Fruit fly (Drosophila melanogaster) whole organism, embryonic: ENCODE measurements around the gene Tps1.

Experiments used
- Spps ChIP-seq: fragments of 200-800 bp; sonication (Bioruptor generic); optimal IDR thresholded peaks from 2 replicates; lab custom pipeline; 2018; ENCODE audit warnings: missing biosample characterization, mild to moderate bottlenecking, missing genetic modification characterization
- lbe ChIP-seq: fragments of 200-800 bp; sonication (Bioruptor generic); optimal IDR thresholded peaks from 2 replicates; lab custom pipeline; 2016; ENCODE audit warnings: missing biosample characterization, mild to moderate bottlenecking, missing genetic modification characterization
- rib ChIP-seq: fragments of 200-800 bp; sonication (Bioruptor generic); IDR thresholded peaks from 2 replicates; pipeline ENCODE4 v1.3.6; 2022; ENCODE audit warnings: missing biosample characterization, missing genetic modification characterization
- tna ChIP-seq: fragments of 200-800 bp; sonication (Bioruptor generic); IDR thresholded peaks from 2 replicates; pipeline ENCODE4 v1.3.6; 2022; ENCODE audit warnings: missing biosample characterization, missing genetic modification characterization; ENCODE audit not compliant: partially characterized antibody

- TF ChIP-seq lbe (GFP tag; lab: Kevin White, UChicago) = no peak
- no peak for TF ChIP-seq Spps (tag; lab: Kevin White, UChicago)
- TF ChIP-seq tna (GFP tag; lab: Robert Waterston, UW) = no peak
- TF ChIP-seq rib (GFP tag; lab: Robert Waterston, UW) = no peak
Measured at dm6 chr2L:4339780-4340694, 48.1 kb upstream of the Tps1 start.
